Fruit fly (Drosophila melanogaster) whole organism, embryonic: Measurements from ENCODE around the gene Lsd-1.

Experiments used
- Abd-B ChIP-seq: fragments of 200-800 bp; sonication (Bioruptor generic); optimal IDR thresholded peaks from 2 replicates; lab custom pipeline; 2018; ENCODE audit warnings: missing biosample characterization, mild to moderate bottlenecking, missing genetic modification characterization, moderate library complexity
- Aef1 ChIP-seq: fragments of 200-800 bp; sonication (Bioruptor generic); IDR thresholded peaks from 3 replicates; pipeline ENCODE4 v1.3.6; 2022; ENCODE audit warnings: missing biosample characterization, missing genetic modification characterization
- Asciz ChIP-seq: fragments of 200-800 bp; sonication (Bioruptor generic); optimal IDR thresholded peaks from 2 replicates; lab custom pipeline; 2017; ENCODE audit warnings: missing biosample characterization, mild to moderate bottlenecking, missing genetic modification characterization, missing genetic modification reagents
- Blimp-1 ChIP-seq: fragments of 200-800 bp; sonication (Bioruptor generic); optimal IDR thresholded peaks from 3 replicates; lab custom pipeline; 2018; ENCODE audit warnings: missing biosample characterization, missing genetic modification characterization, mild to moderate bottlenecking, moderate library complexity, missing genetic modification reagents
- CG10209 ChIP-seq: fragments of 200-800 bp; sonication (Bioruptor generic); optimal IDR thresholded peaks from 3 replicates; lab custom pipeline; 2017; ENCODE audit warnings: missing biosample characterization, mild to moderate bottlenecking, missing genetic modification characterization, missing genetic modification reagents
- CG11696 ChIP-seq: fragments of 200-800 bp; sonication (Bioruptor generic); IDR thresholded peaks from 2 replicates; pipeline ENCODE4 v1.3.6; 2022; ENCODE audit warnings: missing biosample characterization, missing genetic modification characterization
- CG12155 ChIP-seq: fragments of 200-800 bp; sonication (Bioruptor generic); optimal IDR thresholded peaks from 3 replicates; lab custom pipeline; 2016; ENCODE audit warnings: missing biosample characterization, missing genetic modification characterization
- CG12299 ChIP-seq: fragments of 200-800 bp; sonication (Bioruptor generic); optimal IDR thresholded peaks from 2 replicates; lab custom pipeline; 2018; ENCODE audit warnings: missing biosample characterization, mild to moderate bottlenecking, missing genetic modification characterization
- CG1647 ChIP-seq: fragments of 200-800 bp; sonication (Bioruptor generic); optimal IDR thresholded peaks from 3 replicates; lab custom pipeline; 2016; ENCODE audit warnings: missing biosample characterization, missing genetic modification characterization
- CG16863 ChIP-seq: fragments of 200-800 bp; sonication (Bioruptor generic); optimal IDR thresholded peaks from 3 replicates; lab custom pipeline; 2016; ENCODE audit warnings: missing biosample characterization, missing genetic modification characterization
- CG17359 ChIP-seq: fragments of 200-800 bp; sonication (Bioruptor generic); optimal IDR thresholded peaks from 3 replicates; lab custom pipeline; 2018; ENCODE audit warnings: missing biosample characterization, mild to moderate bottlenecking, missing genetic modification characterization, moderate library complexity
- CG17802 ChIP-seq: fragments of 200-800 bp; sonication (Bioruptor generic); optimal IDR thresholded peaks from 2 replicates; lab custom pipeline; 2018; ENCODE audit warnings: missing biosample characterization, mild to moderate bottlenecking, missing genetic modification characterization, moderate library complexity
- CG1792 ChIP-seq: fragments of 200-800 bp; sonication (Bioruptor generic); optimal IDR thresholded peaks from 2 replicates; lab custom pipeline; 2016; ENCODE audit warnings: missing biosample characterization, missing genetic modification characterization
- CG18476 ChIP-seq: fragments of 200-800 bp; sonication (Bioruptor generic); optimal IDR thresholded peaks from 2 replicates; lab custom pipeline; 2016; ENCODE audit warnings: missing biosample characterization, mild to moderate bottlenecking, missing genetic modification characterization
- CG2875 ChIP-seq: fragments of 200-800 bp; sonication (Bioruptor generic); optimal IDR thresholded peaks from 2 replicates; lab custom pipeline; 2017; ENCODE audit warnings: missing biosample characterization, mild to moderate bottlenecking, missing genetic modification characterization, missing genetic modification reagents
- CG2889 ChIP-seq: fragments of 200-800 bp; sonication (Bioruptor generic); IDR thresholded peaks from 3 replicates; pipeline ENCODE4 v1.3.6; 2022; ENCODE audit warnings: missing biosample characterization, missing genetic modification characterization
- CG30020 ChIP-seq: fragments of 200-800 bp; optimal IDR thresholded peaks from 2 replicates; lab custom pipeline; 2019; ENCODE audit warnings: missing biosample characterization, mild to moderate bottlenecking, missing genetic modification characterization, moderate library complexity
- CG32772 ChIP-seq: fragments of 200-800 bp; sonication (Bioruptor generic); IDR thresholded peaks from 2 replicates; pipeline ENCODE4 v1.3.6; 2022; ENCODE audit warnings: missing biosample characterization, missing genetic modification characterization
- CG3407 ChIP-seq: fragments of 200-800 bp; sonication (Bioruptor generic); optimal IDR thresholded peaks from 2 replicates; lab custom pipeline; 2018; ENCODE audit warnings: missing biosample characterization, mild to moderate bottlenecking, missing genetic modification characterization
- CG3726 ChIP-seq: fragments of 200-800 bp; sonication (Bioruptor generic); IDR thresholded peaks from 3 replicates; pipeline ENCODE4, ENCODE4 v1.3.6; 2022; ENCODE audit warnings: missing biosample characterization, missing genetic modification characterization
- CG3838 ChIP-seq: fragments of 200-800 bp; sonication (Bioruptor generic); optimal IDR thresholded peaks from 3 replicates; lab custom pipeline; 2016; ENCODE audit warnings: missing biosample characterization, missing genetic modification characterization
- CG4854 ChIP-seq: fragments of 200-800 bp; sonication (Bioruptor generic); optimal IDR thresholded peaks from 2 replicates; lab custom pipeline; 2016; ENCODE audit warnings: missing biosample characterization, missing genetic modification characterization, inconsistent platforms
- CG5245 ChIP-seq: fragments of 200-800 bp; sonication (Bioruptor generic); optimal IDR thresholded peaks from 3 replicates; lab custom pipeline; 2016; ENCODE audit warnings: missing biosample characterization, missing genetic modification characterization
- CG7357 ChIP-seq: fragments of 200-800 bp; sonication (Bioruptor generic); IDR thresholded peaks from 3 replicates; pipeline ENCODE4 v1.3.6; 2022; ENCODE audit warnings: missing biosample characterization, missing genetic modification characterization
- CG8944 ChIP-seq: fragments of 200-800 bp; sonication (Bioruptor generic); optimal IDR thresholded peaks from 3 replicates; lab custom pipeline; 2016; ENCODE audit warnings: missing biosample characterization, missing genetic modification characterization
- Dad ChIP-seq: fragments of 200-800 bp; sonication (Bioruptor generic); optimal IDR thresholded peaks from 3 replicates; lab custom pipeline; 2016; ENCODE audit warnings: missing biosample characterization, missing genetic modification characterization
- Doc3 ChIP-seq: fragments of 200-800 bp; sonication (Bioruptor generic); IDR thresholded peaks from 3 replicates; pipeline ENCODE4 v1.3.6; 2022; ENCODE audit warnings: missing biosample characterization, missing genetic modification characterization; ENCODE audit not compliant: partially characterized antibody
- Dp ChIP-seq: fragments of 200-800 bp; sonication (Bioruptor generic); optimal IDR thresholded peaks from 2 replicates; lab custom pipeline; 2018; ENCODE audit warnings: missing biosample characterization, mild to moderate bottlenecking, missing genetic modification characterization, moderate library complexity
- HHEX ChIP-seq: fragments of 200-800 bp; sonication (Bioruptor generic); optimal IDR thresholded peaks from 3 replicates; lab custom pipeline; 2017; ENCODE audit warnings: missing biosample characterization, mild to moderate bottlenecking, missing genetic modification characterization, missing genetic modification reagents
- Lhr ChIP-seq: fragments of 200-800 bp; sonication (Bioruptor generic); optimal IDR thresholded peaks from 3 replicates; lab custom pipeline; 2017; ENCODE audit warnings: mild to moderate bottlenecking, missing biosample characterization, missing genetic modification reagents, missing genetic modification characterization
- Lpt ChIP-seq: fragments of >200 bp; optimal IDR thresholded peaks from 2 replicates; lab custom pipeline; 2018; ENCODE audit warnings: missing biosample characterization, missing genetic modification characterization
- Meics ChIP-seq: fragments of 200-800 bp; sonication (Bioruptor generic); optimal IDR thresholded peaks from 2 replicates; lab custom pipeline; 2017; ENCODE audit warnings: missing biosample characterization, mild to moderate bottlenecking, missing genetic modification characterization
- Oaz ChIP-seq: fragments of 200-800 bp; sonication (Bioruptor generic); IDR thresholded peaks from 2 replicates; pipeline ENCODE4 v1.3.6; 2022; ENCODE audit warnings: missing biosample characterization, missing genetic modification characterization
- Sin3A ChIP-seq: fragments of >200 bp; optimal IDR thresholded peaks from 2 replicates; lab custom pipeline; 2018
- ara ChIP-seq: fragments of 200-800 bp; sonication (Bioruptor generic); IDR thresholded peaks from 2 replicates; pipeline ENCODE4 v1.3.6; 2022; ENCODE audit warnings: missing biosample characterization, missing genetic modification characterization
- ato ChIP-seq: fragments of 200-800 bp; sonication (Bioruptor generic); IDR thresholded peaks from 2 replicates; pipeline ENCODE4 v1.3.6; 2022; ENCODE audit warnings: missing biosample characterization, missing genetic modification characterization; ENCODE audit not compliant: partially characterized antibody
- cato ChIP-seq: fragments of 200-800 bp; sonication (Bioruptor generic); optimal IDR thresholded peaks from 2 replicates; lab custom pipeline; 2016; ENCODE audit warnings: missing biosample characterization, missing genetic modification characterization, borderline replicate concordance
- crol ChIP-seq: fragments of 200-800 bp; sonication (Bioruptor generic); IDR thresholded peaks from 2 replicates; pipeline ENCODE4 v1.3.6; 2022; ENCODE audit warnings: missing biosample characterization, missing genetic modification characterization
- dan ChIP-seq: fragments of 200-800 bp; sonication (Bioruptor generic); IDR thresholded peaks from 2 replicates; pipeline ENCODE4 v1.3.6; 2022; ENCODE audit warnings: missing biosample characterization, missing genetic modification characterization
- dm ChIP-seq: fragments of 200-800 bp; sonication (Bioruptor generic); optimal IDR thresholded peaks from 3 replicates; lab custom pipeline; 2016; ENCODE audit warnings: missing biosample characterization, missing genetic modification characterization
- fd102C ChIP-seq: fragments of 200-800 bp; sonication (Bioruptor generic); optimal IDR thresholded peaks from 2 replicates; lab custom pipeline; 2018; ENCODE audit warnings: missing biosample characterization, mild to moderate bottlenecking, missing genetic modification characterization, moderate library complexity
- luna ChIP-seq: fragments of 200-800 bp; sonication (Bioruptor generic); optimal IDR thresholded peaks from 2 replicates; lab custom pipeline; 2016; ENCODE audit warnings: missing biosample characterization, missing genetic modification characterization
- pnt ChIP-seq: fragments of 200-800 bp; sonication (Bioruptor generic); optimal IDR thresholded peaks from 3 replicates; lab custom pipeline; 2016; ENCODE audit warnings: missing biosample characterization, missing genetic modification characterization
- prd ChIP-seq, 3 experiments: fragments of >200 bp in 2 of 3; fragments of 200-800 bp in 1 of 3; sonication (Bioruptor generic) in 1 of 3; optimal IDR thresholded peaks in 2 of 3; IDR thresholded peaks in 1 of 3; 2 replicates in 2 of 3; 3 replicates in 1 of 3; pipeline versions ENCODE4 v1.3.6 to Lab custom; 2017 to 2022; ENCODE audit warnings: missing biosample characterization in 1 of 3, missing genetic modification characterization in 1 of 3
- sens-2 ChIP-seq: fragments of 200-800 bp; sonication (Bioruptor generic); IDR thresholded peaks from 2 replicates; pipeline ENCODE4 v1.3.6; 2022; ENCODE audit warnings: missing biosample characterization, missing genetic modification characterization
- slbo ChIP-seq: fragments of 200-800 bp; sonication (Bioruptor generic); IDR thresholded peaks from 2 replicates; pipeline ENCODE4 v1.3.6; 2022; ENCODE audit warnings: missing biosample characterization, missing genetic modification characterization
- slp2 ChIP-seq: fragments of 200-800 bp; sonication (Bioruptor generic); optimal IDR thresholded peaks from 2 replicates; lab custom pipeline; 2016; ENCODE audit warnings: missing biosample characterization, missing genetic modification characterization
- sna ChIP-seq: fragments of 200-800 bp; sonication (Bioruptor generic); IDR thresholded peaks from 2 replicates; pipeline ENCODE4 v1.3.6; 2022; ENCODE audit warnings: missing biosample characterization, missing genetic modification characterization; ENCODE audit not compliant: partially characterized antibody
- sr ChIP-seq: fragments of 200-800 bp; sonication (Bioruptor generic); IDR thresholded peaks from 3 replicates; pipeline ENCODE4 v1.3.6; 2022; ENCODE audit warnings: missing biosample characterization, missing genetic modification characterization
- ttk ChIP-seq: fragments of 200-800 bp; sonication (Bioruptor generic); IDR thresholded peaks from 2 replicates; pipeline ENCODE4 v2.1.2; 2022; ENCODE audit warnings: missing biosample characterization, missing genetic modification characterization
- unc-4 ChIP-seq: fragments of 200-800 bp; sonication (Bioruptor generic); IDR thresholded peaks from 2 replicates; pipeline ENCODE4 v1.3.6; 2022; ENCODE audit warnings: missing biosample characterization, missing genetic modification characterization; ENCODE audit not compliant: partially characterized antibody

Gene Lsd-1

DNA sequence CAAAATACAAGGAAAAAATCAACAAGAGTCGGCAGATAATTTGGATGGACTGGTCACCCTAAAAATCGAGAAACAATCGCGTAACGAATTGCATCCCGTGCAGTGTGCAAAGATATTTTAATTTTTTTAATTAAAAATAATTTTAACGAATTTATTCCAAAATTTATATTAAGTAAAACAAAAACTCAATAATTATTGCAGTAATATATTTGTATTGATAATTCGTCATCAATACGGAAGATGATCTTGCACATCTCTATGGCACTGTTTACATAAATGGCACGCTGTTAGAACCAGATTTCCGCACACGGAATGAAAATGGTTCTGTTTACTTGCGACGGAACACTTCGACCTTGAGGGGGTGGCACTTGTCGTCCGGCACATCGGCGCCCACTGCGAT lies 9.2 kb downstream of the Lsd-1 start, which contains the start of gene tst (continued):
- 0 out of 2 replicates have a peak, but pooled peaks have one; percentile 40 for TF ChIP-seq unc-4 (GFP tag; lab: Robert Waterston, UW)
- peak; percentile 66 for TF ChIP-seq CG2875 (GFP tag; lab: Kevin White, UChicago)
- TF ChIP-seq dan (GFP tag; lab: Robert Waterston, UW), result peak; percentile 86
- peak; percentile 53 for TF ChIP-seq crol (GFP tag; lab: Robert Waterston, UW)
- TF ChIP-seq CG2889 (GFP tag; lab: Robert Waterston, UW), result peak; percentile 93
- TF ChIP-seq Aef1 (GFP tag; lab: Robert Waterston, UW), result peak; percentile 97
- peak; percentile 100 for TF ChIP-seq Meics (GFP tag; lab: Kevin White, UChicago)
- peak; percentile 91 for TF ChIP-seq Blimp-1 (GFP tag; lab: Kevin White, UChicago)
- TF ChIP-seq cato (GFP tag; lab: Kevin White, UChicago), result peak; percentile 81
- TF ChIP-seq CG7357 (GFP tag; lab: Robert Waterston, UW), result peak; percentile 91
- peak; percentile 83 for TF ChIP-seq CG11696 (GFP tag; lab: Robert Waterston, UW)
- TF ChIP-seq Dp (GFP tag; lab: Kevin White, UChicago), result peak; percentile 20
- TF ChIP-seq CG3407 (GFP tag; lab: Kevin White, UChicago), result peak; percentile 79
- TF ChIP-seq CG1792, result no peak
- TF ChIP-seq CG18476, result peak; percentile 75
- TF ChIP-seq luna (GFP tag; lab: Kevin White, UChicago), result no peak
- TF ChIP-seq CG12299, result peak; percentile 78
- peak; percentile 89 for TF ChIP-seq CG12155
- no peak for TF ChIP-seq ato (GFP tag; lab: Robert Waterston, UW)
- no peak for TF ChIP-seq Lpt (GFP tag; lab: Kevin White, UChicago)
- TF ChIP-seq ara (GFP tag; lab: Robert Waterston, UW), result peak; percentile 95
- TF ChIP-seq pnt, result peak; percentile 53
- peak; percentile 97 for TF ChIP-seq CG3726 (GFP tag; lab: Robert Waterston, UW)
- TF ChIP-seq CG3838 (GFP tag; lab: Kevin White, UChicago), result no peak
- no peak for TF ChIP-seq CG4854 (GFP tag; lab: Kevin White, UChicago)
- TF ChIP-seq sens-2 (GFP tag; lab: Robert Waterston, UW), result peak; percentile 67; the same call in 1 of the 2 replicates
- TF ChIP-seq Sin3A, result peak; percentile 5
- peak; percentile 72 for TF ChIP-seq CG17802 (tag; lab: Kevin White, UChicago)
- TF ChIP-seq CG16863 (GFP tag; lab: Kevin White, UChicago), result peak; percentile 24
- TF ChIP-seq CG10209, result peak; percentile 92
- no peak for TF ChIP-seq sr (GFP tag; lab: Robert Waterston, UW)
- TF ChIP-seq CG8944 (GFP tag; lab: Kevin White, UChicago), result peak; percentile 34
- peak; percentile 90 for TF ChIP-seq HHEX (GFP tag; lab: Kevin White, UChicago)
- no peak for TF ChIP-seq sna (GFP tag; lab: Robert Waterston, UW)
- TF ChIP-seq Abd-B, result peak; percentile 95
- no peak for TF ChIP-seq Asciz (GFP tag; lab: Kevin White, UChicago)
- TF ChIP-seq CG32772 (GFP tag; lab: Robert Waterston, UW), result peak; percentile 99
- no peak for TF ChIP-seq prd (optimal IDR thresholded peaks at IDR 0.05; lab: Kevin White, UChicago)
- TF ChIP-seq prd (GFP tag; IDR thresholded peaks at IDR 0.05; lab: Robert Waterston, UW), result peak; percentile 99
- peak; percentile 83 for TF ChIP-seq CG5245 (GFP tag; lab: Kevin White, UChicago)
- no peak for TF ChIP-seq dm (GFP tag; lab: Kevin White, UChicago)
- peak; percentile 99 for TF ChIP-seq slbo (GFP tag; lab: Robert Waterston, UW)
- TF ChIP-seq Lhr (GFP tag; lab: Kevin White, UChicago), result no peak
- peak; percentile 98 for TF ChIP-seq ttk (GFP tag; lab: Robert Waterston, UW)
- TF ChIP-seq CG30020 (tag; lab: Kevin White, UChicago), result peak; percentile 72
- peak; percentile 87 for TF ChIP-seq Oaz
- peak; percentile 94 for TF ChIP-seq CG17359 (tag; lab: Kevin White, UChicago)
- TF ChIP-seq CG1647, result peak; percentile 8
- TF ChIP-seq Dad (GFP tag; lab: Kevin White, UChicago), result peak; percentile 24
- TF ChIP-seq slp2 (GFP tag; lab: Kevin White, UChicago), result peak; percentile 12
- TF ChIP-seq Doc3, result peak; percentile 28; the same call in 1 of the 3 replicates
- peak; percentile 19 for TF ChIP-seq fd102C (GFP tag; lab: Kevin White, UChicago)
